Fruit fly (Drosophila melanogaster) S2 (cell line): ENCODE data around the gene RabX4.

ENCODE experiments used
- CG8478 ChIP-seq: fragments of >200 bp; optimal IDR thresholded peaks from 2 replicates; lab custom pipeline; 2018
- CTCF ChIP-seq, 2 experiments: fragments of >200 bp; optimal IDR thresholded peaks; 2 replicates each; lab custom pipeline; 2018

dm6 chr3R:24860316-24860826, 32.2 kb upstream of the RabX4 start, which contains the start of gene CG13639:
- TF ChIP-seq CG8478 (lab: Kevin White, UChicago), result no peak
- TF ChIP-seq CTCF (optimal IDR thresholded peaks at IDR 0.05; lab: Kevin White, UChicago), result no peak
